Worm (Caenorhabditis elegans) whole organism, mixed stage, embryonic: ENCODE measurements around the gene C04F5.9.

ENCODE experiments used
- M03D4.4 ChIP-seq: sonication (generic microtip); optimal IDR thresholded peaks from 2 replicates; lab custom pipeline; 2017; ENCODE audit warnings: mild to moderate bottlenecking, missing genetic modification characterization, missing compliant biosample characterization
- bed-3 ChIP-seq: fragments of 200-800 bp; sonication (Bioruptor generic); optimal IDR thresholded peaks from 3 replicates; lab custom pipeline; 2018; ENCODE audit warnings: mild to moderate bottlenecking, missing genetic modification characterization, moderate library complexity, missing compliant biosample characterization
- blmp-1 ChIP-seq: fragments of 150-350 bp; optimal IDR thresholded peaks from 2 replicates; lab custom pipeline; 2014; ENCODE audit warnings: missing biosample characterization, missing genetic modification characterization
- ceh-39 ChIP-seq: fragments of 150-350 bp; optimal IDR thresholded peaks from 2 replicates; lab custom pipeline; 2014; ENCODE audit warnings: missing biosample characterization, missing genetic modification characterization
- ceh-43 ChIP-seq: fragments of 200-800 bp; sonication (Bioruptor generic); optimal IDR thresholded peaks from 2 replicates; lab custom pipeline; 2018; ENCODE audit warnings: mild to moderate bottlenecking, missing genetic modification characterization, moderate library complexity, missing compliant biosample characterization
- ceh-83 ChIP-seq: fragments of 200-800 bp; sonication (Bioruptor generic); optimal IDR thresholded peaks from 2 replicates; lab custom pipeline; 2018; ENCODE audit warnings: mild to moderate bottlenecking, missing genetic modification characterization, missing compliant biosample characterization
- ces-1 ChIP-seq: fragments of 150-350 bp; optimal IDR thresholded peaks from 2 replicates; lab custom pipeline; 2014; ENCODE audit warnings: missing biosample characterization, missing genetic modification reagents, missing genetic modification characterization
- cnd-1 ChIP-seq: fragments of 200-800 bp; sonication (Bioruptor generic); optimal IDR thresholded peaks from 2 replicates; lab custom pipeline; 2018; ENCODE audit warnings: mild to moderate bottlenecking, missing genetic modification characterization, missing compliant biosample characterization
- drap-1 ChIP-seq: fragments of 200-800 bp; sonication (Bioruptor generic); optimal IDR thresholded peaks from 3 replicates; lab custom pipeline; 2018; ENCODE audit warnings: mild to moderate bottlenecking, missing genetic modification characterization, missing compliant biosample characterization
- elt-3 ChIP-seq: fragments of 150-350 bp; optimal IDR thresholded peaks from 2 replicates; lab custom pipeline; 2014; ENCODE audit warnings: missing biosample characterization, missing genetic modification characterization
- flh-1 ChIP-seq: fragments of 200-800 bp; sonication (Bioruptor generic); optimal IDR thresholded peaks from 2 replicates; lab custom pipeline; 2018; ENCODE audit warnings: mild to moderate bottlenecking, missing genetic modification characterization, moderate library complexity, missing compliant biosample characterization
- ham-2 ChIP-seq: fragments of 200-800 bp; sonication (Bioruptor generic); optimal IDR thresholded peaks from 2 replicates; lab custom pipeline; 2018; ENCODE audit warnings: mild to moderate bottlenecking, missing genetic modification characterization, missing compliant biosample characterization
- lin-13 ChIP-seq: fragments of 150-350 bp; optimal IDR thresholded peaks from 2 replicates; lab custom pipeline; 2014; ENCODE audit warnings: missing biosample characterization, missing genetic modification characterization
- lin-32 ChIP-seq: fragments of 200-800 bp; sonication (Bioruptor generic); optimal IDR thresholded peaks from 2 replicates; lab custom pipeline; 2018; ENCODE audit warnings: mild to moderate bottlenecking, missing genetic modification characterization, missing compliant biosample characterization
- lsy-2 ChIP-seq: fragments of 150-350 bp; optimal IDR thresholded peaks from 2 replicates; lab custom pipeline; 2014; ENCODE audit warnings: missing biosample characterization, missing genetic modification characterization
- mab-5 ChIP-seq: fragments of 150-350 bp; optimal IDR thresholded peaks from 2 replicates; lab custom pipeline; 2014; ENCODE audit warnings: missing biosample characterization, missing genetic modification characterization
- mep-1 ChIP-seq: fragments of 150-350 bp; optimal IDR thresholded peaks from 2 replicates; lab custom pipeline; 2017; ENCODE audit warnings: missing biosample characterization, missing genetic modification reagents, missing genetic modification characterization, inconsistent platforms
- mls-2 ChIP-seq: sonication (generic microtip); optimal IDR thresholded peaks from 2 replicates; lab custom pipeline; 2016; ENCODE audit warnings: mild to moderate bottlenecking, missing genetic modification characterization, moderate library complexity, missing compliant biosample characterization
- nhr-12 ChIP-seq: fragments of 150-350 bp; optimal IDR thresholded peaks from 2 replicates; lab custom pipeline; 2014; ENCODE audit warnings: missing biosample characterization, missing genetic modification characterization
- nhr-2 ChIP-seq: fragments of 150-350 bp; optimal IDR thresholded peaks from 2 replicates; lab custom pipeline; 2014; ENCODE audit warnings: missing biosample characterization, missing genetic modification characterization
- nhr-237 ChIP-seq: fragments of 150-350 bp; optimal IDR thresholded peaks from 2 replicates; lab custom pipeline; 2014; ENCODE audit warnings: missing biosample characterization, missing genetic modification characterization
- nhr-28 ChIP-seq: fragments of 150-350 bp; optimal IDR thresholded peaks from 2 replicates; lab custom pipeline; 2014; ENCODE audit warnings: missing biosample characterization, missing genetic modification characterization
- sem-2 ChIP-seq: fragments of 200-800 bp; sonication (Bioruptor generic); optimal IDR thresholded peaks from 2 replicates; lab custom pipeline; 2018; ENCODE audit warnings: mild to moderate bottlenecking, missing genetic modification characterization, missing compliant biosample characterization
- snpc-4 ChIP-seq: fragments of 150-350 bp; optimal IDR thresholded peaks from 2 replicates; lab custom pipeline; 2014; ENCODE audit warnings: missing biosample characterization, missing genetic modification characterization
- sptf-1 ChIP-seq: sonication (generic microtip); optimal IDR thresholded peaks from 2 replicates; lab custom pipeline; 2017; ENCODE audit warnings: mild to moderate bottlenecking, missing genetic modification characterization, moderate library complexity, missing compliant biosample characterization
- tbx-8 ChIP-seq: fragments of 200-800 bp; sonication (Bioruptor generic); optimal IDR thresholded peaks from 2 replicates; lab custom pipeline; 2018; ENCODE audit warnings: mild to moderate bottlenecking, missing genetic modification characterization, moderate library complexity, missing compliant biosample characterization
- unc-39 ChIP-seq: fragments of 150-350 bp; optimal IDR thresholded peaks from 2 replicates; lab custom pipeline; 2014; ENCODE audit warnings: missing biosample characterization, missing genetic modification characterization
- unc-62 ChIP-seq: fragments of 150-350 bp; optimal IDR thresholded peaks from 2 replicates; lab custom pipeline; 2014; ENCODE audit warnings: missing biosample characterization, missing genetic modification reagents, missing genetic modification characterization
- zip-8 ChIP-seq: fragments of 150-350 bp; optimal IDR thresholded peaks from 2 replicates; lab custom pipeline; 2014; ENCODE audit warnings: missing biosample characterization, missing genetic modification characterization
- ztf-11 ChIP-seq: fragments of 150-350 bp; optimal IDR thresholded peaks from 2 replicates; lab custom pipeline; 2014; ENCODE audit warnings: missing biosample characterization, missing genetic modification characterization

Gene C04F5.9

ce11 chrV:5090386-5090785 is 28.6 kb downstream of the C04F5.9 start:
- no peak for TF ChIP-seq ceh-43 (GFP tag; lab: Kevin White, UChicago)
- no peak for TF ChIP-seq cnd-1 (tag; lab: Kevin White, UChicago)
- no peak for TF ChIP-seq ztf-11 (tag; lab: Kevin White, UChicago)
- no peak for TF ChIP-seq tbx-8 (GFP tag; lab: Kevin White, UChicago)
- TF ChIP-seq sptf-1 (tag; lab: Kevin White, UChicago): no peak
- no peak for TF ChIP-seq blmp-1 (tag; lab: Kevin White, UChicago)
- TF ChIP-seq nhr-28: no peak
- TF ChIP-seq unc-39 (tag; lab: Kevin White, UChicago): no peak
- TF ChIP-seq mab-5 (tag; lab: Kevin White, UChicago): no peak
- TF ChIP-seq mep-1 (tag; lab: Kevin White, UChicago): no peak
- TF ChIP-seq nhr-237 (tag; lab: Kevin White, UChicago): no peak
- no peak for TF ChIP-seq elt-3 (tag; lab: Kevin White, UChicago)
- no peak for TF ChIP-seq ham-2 (GFP tag; lab: Kevin White, UChicago)
- TF ChIP-seq snpc-4 (tag; lab: Kevin White, UChicago): no peak
- no peak for TF ChIP-seq ceh-83 (GFP tag; lab: Kevin White, UChicago)
- no peak for TF ChIP-seq zip-8 (tag; lab: Kevin White, UChicago)
- no peak for TF ChIP-seq lsy-2
- no peak for TF ChIP-seq ceh-39 (tag; lab: Kevin White, UChicago)
- TF ChIP-seq lin-13 (tag; lab: Kevin White, UChicago): no peak

ce11 chrV:5089497-5090134 is 29.4 kb downstream of the C04F5.9 start, which contains the start of gene glb-32:
TSS of gene glb-32 (minus strand) at chrV:5089547.
- TF ChIP-seq drap-1 (GFP tag; lab: Kevin White, UChicago) (no peak), ces-1 (GFP tag; lab: Kevin White, UChicago) (no peak), sem-2 (GFP tag; lab: Kevin White, UChicago) (no peak), nhr-2 (no peak), ztf-11 (tag; lab: Kevin White, UChicago) (no peak), nhr-237 (tag; lab: Kevin White, UChicago) (no peak), lin-13 (tag; lab: Kevin White, UChicago) (no peak), nhr-12 (tag; lab: Kevin White, UChicago) (no peak), zip-8 (tag; lab: Kevin White, UChicago) (no peak), blmp-1 (tag; lab: Kevin White, UChicago) (no peak), bed-3 (GFP tag; lab: Kevin White, UChicago) (no peak), mep-1 (tag; lab: Kevin White, UChicago) (no peak), unc-62 (GFP tag; lab: Kevin White, UChicago) (no peak), lin-32 (no peak), sptf-1 (tag; lab: Kevin White, UChicago) (no peak)
- TF ChIP-seq, all 35 proteins: peak for 0

- no peak for TF ChIP-seq sptf-1 (tag; lab: Kevin White, UChicago)
- no peak for TF ChIP-seq nhr-12 (tag; lab: Kevin White, UChicago)
- no peak for TF ChIP-seq elt-3 (tag; lab: Kevin White, UChicago)
- TF ChIP-seq lin-13 (tag; lab: Kevin White, UChicago): no peak
- no peak for TF ChIP-seq zip-8 (tag; lab: Kevin White, UChicago)
- no peak for TF ChIP-seq cnd-1 (tag; lab: Kevin White, UChicago)
- TF ChIP-seq, all 35 proteins: peak for 0
Observed at ce11 chrV:5088311-5088710, 30.7 kb downstream of the C04F5.9 start.

- TF ChIP-seq M03D4.4 (tag; lab: Kevin White, UChicago): no peak
- no peak for TF ChIP-seq snpc-4 (tag; lab: Kevin White, UChicago)
- TF ChIP-seq nhr-28: no peak
- TF ChIP-seq mls-2 (tag; lab: Kevin White, UChicago): no peak
- TF ChIP-seq zip-8 (tag; lab: Kevin White, UChicago): peak; percentile 15
Observed at ce11 chrV:5086919-5087404, 32.0 kb downstream of the C04F5.9 start, which contains the start of gene Y58A7A.5. TSS of gene Y58A7A.5 (minus strand) at chrV:5086969.

ce11 chrV:5084957-5085465 is 34.0 kb downstream of the C04F5.9 start, which contains the start of gene Y58A7A.4:
TSS of gene Y58A7A.4 (minus strand) at chrV:5085007.
- no peak for TF ChIP-seq mep-1 (tag; lab: Kevin White, UChicago)
- TF ChIP-seq elt-3 (tag; lab: Kevin White, UChicago): no peak
- TF ChIP-seq tbx-8 (GFP tag; lab: Kevin White, UChicago): no peak
- TF ChIP-seq nhr-12 (tag; lab: Kevin White, UChicago): no peak
- no peak for TF ChIP-seq drap-1 (GFP tag; lab: Kevin White, UChicago)
- TF ChIP-seq lin-13 (tag; lab: Kevin White, UChicago): no peak
- no peak for TF ChIP-seq blmp-1 (tag; lab: Kevin White, UChicago)
- TF ChIP-seq lin-32: no peak
- TF ChIP-seq cnd-1 (tag; lab: Kevin White, UChicago): no peak
- no peak for TF ChIP-seq flh-1
- TF ChIP-seq nhr-28: no peak
- no peak for TF ChIP-seq sem-2 (GFP tag; lab: Kevin White, UChicago)
- no peak for TF ChIP-seq bed-3 (GFP tag; lab: Kevin White, UChicago)
- TF ChIP-seq ces-1 (GFP tag; lab: Kevin White, UChicago): no peak
- TF ChIP-seq, all 35 proteins: peak for 0
